Fruit fly (Drosophila melanogaster) whole organism, pupa: Measurements from ENCODE around the gene Teh3.
A peak's percentile ranks its signal among the peaks of the same experiment; 100 is the strongest.

ENCODE experiments used
- CG10348 ChIP-seq: fragments of 200-800 bp; sonication (Bioruptor generic); IDR thresholded peaks from 2 replicates; pipeline ENCODE4 v1.3.6; 2022; ENCODE audit warnings: missing biosample characterization, missing genetic modification characterization
- CG12605 ChIP-seq: fragments of 200-800 bp; sonication (Bioruptor generic); IDR thresholded peaks from 2 replicates; pipeline ENCODE4 v1.3.6; 2022; ENCODE audit warnings: missing biosample characterization, missing genetic modification characterization
- CG13204 ChIP-seq: fragments of 200-800 bp; sonication (Bioruptor generic); optimal IDR thresholded peaks from 2 replicates; lab custom pipeline; 2018; ENCODE audit warnings: missing biosample characterization, mild to moderate bottlenecking, missing genetic modification characterization, moderate library complexity
- CG14655 ChIP-seq: fragments of 200-800 bp; sonication (Bioruptor generic); optimal IDR thresholded peaks from 3 replicates; lab custom pipeline; 2017; ENCODE audit warnings: mild to moderate bottlenecking, missing biosample characterization, missing genetic modification reagents, missing genetic modification characterization
- CG15710 ChIP-seq: fragments of 200-800 bp; sonication (Bioruptor generic); optimal IDR thresholded peaks from 2 replicates; lab custom pipeline; 2018; ENCODE audit warnings: missing biosample characterization, mild to moderate bottlenecking, missing genetic modification characterization, moderate library complexity
- CG17806 ChIP-seq: fragments of 200-800 bp; sonication (Bioruptor generic); optimal IDR thresholded peaks from 2 replicates; lab custom pipeline; 2018; ENCODE audit warnings: missing biosample characterization, mild to moderate bottlenecking, missing genetic modification characterization, moderate library complexity
- CG32121 ChIP-seq: fragments of 200-800 bp; sonication (Bioruptor generic); IDR thresholded peaks from 2 replicates; pipeline ENCODE4 v1.3.6; 2022; ENCODE audit warnings: missing biosample characterization, missing genetic modification characterization
- CG34367 ChIP-seq: fragments of 200-800 bp; sonication (Bioruptor generic); optimal IDR thresholded peaks from 2 replicates; lab custom pipeline; 2018; ENCODE audit warnings: missing biosample characterization, mild to moderate bottlenecking, missing genetic modification characterization
- CG4496 ChIP-seq: fragments of 200-800 bp; sonication (Bioruptor generic); IDR thresholded peaks from 3 replicates; pipeline ENCODE4 v1.3.6; 2022; ENCODE audit warnings: missing biosample characterization, missing genetic modification characterization
- CG8159 ChIP-seq: fragments of 200-800 bp; sonication (Bioruptor generic); optimal IDR thresholded peaks from 3 replicates; lab custom pipeline; 2018; ENCODE audit warnings: missing biosample characterization, mild to moderate bottlenecking, missing genetic modification characterization, moderate library complexity
- CG8301 ChIP-seq: fragments of 200-800 bp; sonication (Bioruptor generic); optimal IDR thresholded peaks from 2 replicates; lab custom pipeline; 2018; ENCODE audit warnings: missing biosample characterization, mild to moderate bottlenecking, missing genetic modification characterization
- CG9948 ChIP-seq: fragments of 200-800 bp; sonication (Bioruptor generic); optimal IDR thresholded peaks from 2 replicates; lab custom pipeline; 2018; ENCODE audit warnings: missing biosample characterization, mild to moderate bottlenecking, missing genetic modification characterization, moderate library complexity
- D1 ChIP-seq: fragments of 200-800 bp; sonication (Bioruptor generic); optimal IDR thresholded peaks from 2 replicates; lab custom pipeline; 2018; ENCODE audit warnings: missing biosample characterization, mild to moderate bottlenecking, missing genetic modification characterization, moderate library complexity
- EcR ChIP-seq: fragments of 200-800 bp; sonication (Bioruptor generic); optimal IDR thresholded peaks from 3 replicates; lab custom pipeline; 2019; ENCODE audit warnings: missing biosample characterization, missing genetic modification characterization, mild to moderate bottlenecking, moderate library complexity, missing genetic modification reagents
- Ets98B ChIP-seq: fragments of 200-800 bp; sonication (Bioruptor generic); IDR thresholded peaks from 2 replicates; pipeline ENCODE4 v1.3.6; 2022; ENCODE audit warnings: missing biosample characterization, missing genetic modification characterization
- Pif1A ChIP-seq: fragments of 200-800 bp; sonication (Bioruptor generic); optimal IDR thresholded peaks from 3 replicates; lab custom pipeline; 2016; ENCODE audit warnings: missing biosample characterization, missing genetic modification characterization
- Pif1B ChIP-seq: fragments of 200-800 bp; sonication (Bioruptor generic); optimal IDR thresholded peaks from 3 replicates; lab custom pipeline; 2016; ENCODE audit warnings: missing biosample characterization, missing genetic modification characterization
- Snoo ChIP-seq: fragments of 200-800 bp; sonication (Bioruptor generic); optimal IDR thresholded peaks from 3 replicates; lab custom pipeline; 2017; ENCODE audit warnings: missing biosample characterization, mild to moderate bottlenecking, missing genetic modification characterization, inconsistent platforms
- fd96Ca ChIP-seq: fragments of 200-800 bp; sonication (Bioruptor generic); IDR thresholded peaks from 3 replicates; pipeline ENCODE4 v1.3.6; 2022; ENCODE audit warnings: missing biosample characterization, missing genetic modification characterization
- gl ChIP-seq: fragments of 200-800 bp; sonication (Bioruptor generic); optimal IDR thresholded peaks from 2 replicates; lab custom pipeline; 2018; ENCODE audit warnings: missing biosample characterization, mild to moderate bottlenecking, missing genetic modification characterization
- rn ChIP-seq: fragments of 200-800 bp; sonication (Bioruptor generic); IDR thresholded peaks from 2 replicates; pipeline ENCODE4 v1.3.6; 2022; ENCODE audit warnings: missing biosample characterization, missing genetic modification characterization

The Teh3 gene

DNA sequence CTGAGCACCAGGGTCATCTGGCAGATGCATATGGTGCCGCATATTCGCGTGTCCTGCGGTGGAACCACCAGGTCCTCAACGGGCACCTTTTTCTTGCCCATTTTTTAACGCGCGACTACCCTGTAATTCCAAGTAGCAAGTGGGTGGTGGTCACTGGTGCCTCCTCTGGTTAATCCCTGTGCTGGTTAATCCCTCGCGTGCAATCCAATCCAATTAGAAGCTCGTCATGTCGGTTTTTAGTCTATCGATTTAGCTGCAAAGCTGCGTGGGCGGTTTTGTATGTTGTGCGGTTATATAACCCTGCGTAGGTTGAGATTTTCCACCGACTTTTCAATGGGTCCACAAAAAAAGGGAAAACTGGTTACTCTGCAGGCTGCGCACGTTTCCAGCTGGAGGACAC lies at the start of gene Teh3:
Gene Teh3 (minus strand): TSS at position 101 of the 400 bp plus-strand sequence.
- TF ChIP-seq CG8159 (no peak), EcR (GFP tag; lab: Kevin White, UChicago) (no peak), CG14655 (no peak), rn (GFP tag; lab: Robert Waterston, UW) (no peak), CG17806 (no peak), CG32121 (no peak), CG9948 (no peak), CG34367 (tag; lab: Kevin White, UChicago) (no peak), CG13204 (no peak), D1 (tag; lab: Kevin White, UChicago) (no peak), Ets98B (GFP tag; lab: Robert Waterston, UW) (no peak)

DNA sequence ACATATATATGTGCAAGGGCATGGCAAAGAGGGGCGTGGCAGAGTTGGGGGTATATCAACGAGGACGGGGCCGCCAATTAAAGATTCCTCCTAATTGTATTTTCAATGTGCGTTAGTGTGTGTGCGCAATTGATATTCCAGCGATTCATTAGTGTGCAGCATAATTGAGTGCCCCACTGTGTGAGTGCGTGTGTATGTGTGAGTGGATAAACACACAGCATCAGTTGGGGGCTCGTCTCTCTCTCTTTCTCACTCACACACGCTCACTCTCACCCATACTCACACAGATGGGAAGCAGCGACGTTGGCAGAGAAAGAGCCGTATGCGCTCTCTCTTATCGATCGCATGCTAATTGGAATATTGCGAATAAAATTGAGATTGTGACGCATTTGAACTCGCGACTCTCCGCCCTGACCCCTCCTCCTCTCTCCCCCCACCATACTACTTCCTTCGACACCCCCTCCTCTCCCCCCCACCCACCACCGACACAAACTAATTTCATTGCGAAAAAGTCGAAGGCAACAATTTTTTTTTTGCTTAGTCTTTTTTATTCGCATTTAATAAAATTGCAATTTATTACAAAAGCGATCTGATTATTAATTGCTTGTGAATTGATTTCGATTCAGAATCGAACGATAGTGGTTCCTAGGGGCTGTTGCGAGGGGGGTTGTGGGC lies 49.3 kb upstream of the Teh3 start:
- TF ChIP-seq fd96Ca (GFP tag; lab: Robert Waterston, UW) (no peak), CG32121 (no peak), CG8159 (no peak), CG13204 (no peak), CG4496 (GFP tag; lab: Robert Waterston, UW) (no peak), rn (GFP tag; lab: Robert Waterston, UW) (no peak), CG34367 (tag; lab: Kevin White, UChicago) (no peak), gl (tag; lab: Kevin White, UChicago) (no peak), D1 (tag; lab: Kevin White, UChicago) (no peak), CG8301 (tag; lab: Kevin White, UChicago) (no peak), Pif1B (GFP tag; lab: Kevin White, UChicago) (no peak), Pif1A (GFP tag; lab: Kevin White, UChicago) (no peak), CG14655 (no peak), CG10348 (GFP tag; lab: Robert Waterston, UW) (no peak), Ets98B (GFP tag; lab: Robert Waterston, UW) (no peak), CG12605 (no peak), CG15710 (tag; lab: Kevin White, UChicago) (no peak)

DNA sequence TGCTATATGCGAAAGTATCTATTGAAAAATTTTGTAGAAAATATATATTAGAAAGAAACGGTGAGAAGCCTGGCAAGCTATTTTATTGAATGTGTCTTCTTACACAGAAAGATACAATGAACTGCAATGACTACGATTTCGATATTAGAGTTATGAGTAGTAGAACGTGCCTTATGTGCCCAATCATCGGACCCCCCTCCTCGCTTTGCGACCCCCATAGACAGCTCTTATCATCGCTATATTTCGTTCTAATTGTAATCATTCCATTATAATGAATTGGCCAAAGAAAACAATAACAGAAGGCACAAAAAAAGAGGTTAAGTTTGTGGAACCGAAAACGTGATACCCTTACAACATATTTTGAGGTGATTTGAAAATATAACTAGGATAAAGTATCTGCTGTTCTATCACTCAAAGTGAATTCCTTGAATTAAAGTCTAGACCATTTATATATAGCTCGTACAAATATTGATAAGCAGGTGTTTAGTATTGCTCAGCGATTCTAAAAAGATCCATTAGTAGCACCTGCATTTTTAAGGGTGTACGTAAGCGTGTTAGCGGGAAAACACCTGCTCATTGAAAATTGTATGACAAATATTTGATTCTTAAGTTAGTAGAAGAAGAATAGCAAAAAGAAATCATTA lies 48.4 kb upstream of the Teh3 start:
- peak; percentile 5 for TF ChIP-seq CG14655
- no peak for TF ChIP-seq Pif1B (GFP tag; lab: Kevin White, UChicago)

DNA sequence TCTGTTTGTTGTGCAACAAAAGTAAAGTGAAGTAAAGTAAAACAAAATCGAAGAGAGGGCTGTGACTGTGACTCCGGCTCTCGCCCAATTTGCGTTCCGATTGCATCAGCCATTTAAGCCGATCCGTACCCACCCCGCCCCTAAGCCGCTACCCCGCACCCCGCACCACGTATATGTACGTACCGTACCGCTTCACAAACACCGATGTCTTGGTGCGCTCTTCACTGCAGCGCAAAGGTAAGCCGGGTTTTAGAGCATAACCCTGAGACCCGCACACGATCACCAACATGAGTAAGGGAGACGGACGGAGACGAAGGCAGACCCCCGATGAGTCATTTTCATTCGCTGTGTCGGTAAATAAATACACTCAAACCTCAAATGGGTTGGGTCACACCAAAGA lies 47.8 kb upstream of the Teh3 start:
- no peak for TF ChIP-seq CG34367 (tag; lab: Kevin White, UChicago)
- TF ChIP-seq CG17806, result no peak
- TF ChIP-seq EcR (GFP tag; lab: Kevin White, UChicago), result no peak
- TF ChIP-seq Pif1B (GFP tag; lab: Kevin White, UChicago), result no peak
- TF ChIP-seq CG15710 (tag; lab: Kevin White, UChicago), result no peak
- TF ChIP-seq CG8159, result no peak
- no peak for TF ChIP-seq CG14655
- TF ChIP-seq CG10348 (GFP tag; lab: Robert Waterston, UW), result no peak
- TF ChIP-seq gl (tag; lab: Kevin White, UChicago), result no peak
- TF ChIP-seq D1 (tag; lab: Kevin White, UChicago), result no peak
- no peak for TF ChIP-seq CG13204

DNA sequence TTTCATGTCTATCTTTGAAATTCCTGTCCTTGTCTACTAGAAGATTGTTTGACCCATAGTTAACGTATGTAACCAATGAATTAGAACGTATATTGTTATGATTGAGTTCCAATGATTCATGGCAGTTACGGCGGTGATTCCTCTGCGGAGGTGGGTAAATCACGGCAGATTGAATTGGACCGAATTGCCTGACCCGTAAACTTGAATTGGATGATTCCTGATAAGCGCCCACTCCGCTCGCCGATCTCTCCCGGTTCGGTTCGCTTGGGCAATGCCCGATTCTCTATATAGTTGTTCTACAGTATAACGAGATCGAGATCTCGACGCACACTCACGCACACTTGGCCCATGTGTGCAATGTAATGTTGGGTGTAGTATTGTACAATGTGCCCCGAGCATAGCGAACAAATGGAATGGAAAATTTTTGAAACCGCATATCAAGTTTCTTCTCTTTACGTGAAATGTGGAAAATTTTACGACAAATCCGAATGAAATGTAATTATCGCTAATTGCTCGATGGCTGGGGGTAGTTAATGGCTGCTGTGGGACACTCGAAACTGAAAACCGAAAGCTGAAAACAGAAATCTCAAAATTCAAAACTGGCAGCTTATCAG lies 47.0 kb upstream of the Teh3 start:
- no peak for TF ChIP-seq CG32121
- no peak for TF ChIP-seq CG4496 (GFP tag; lab: Robert Waterston, UW)
- peak; percentile 29 for TF ChIP-seq EcR (GFP tag; lab: Kevin White, UChicago)
- no peak for TF ChIP-seq CG13204
- TF ChIP-seq CG14655, result no peak
- TF ChIP-seq CG12605, result no peak

DNA sequence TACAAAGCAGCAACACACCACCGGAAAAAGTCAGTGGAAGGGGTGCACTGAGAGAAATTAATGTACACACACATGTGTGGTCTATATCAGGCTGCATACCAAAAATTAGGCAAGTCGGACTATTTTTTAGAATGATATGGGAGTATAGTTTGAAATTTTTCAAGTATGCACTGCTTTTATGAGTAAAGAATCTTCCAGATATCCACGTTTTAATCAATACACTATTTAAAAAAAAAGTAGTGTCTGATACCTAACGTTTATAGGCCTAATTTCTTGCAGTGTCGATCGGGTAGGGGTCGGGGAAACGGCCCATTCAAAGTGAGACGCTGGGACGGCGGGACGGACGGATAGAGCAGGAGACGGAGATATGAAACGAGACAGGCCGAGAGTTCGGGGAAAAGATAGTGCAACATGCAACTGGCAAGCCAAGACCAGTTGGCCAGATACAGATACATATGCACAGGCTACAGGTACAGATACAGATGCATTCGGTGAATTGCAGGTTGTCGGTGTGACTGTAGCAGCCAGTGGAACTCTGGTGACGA lies 46.0 kb upstream of the Teh3 start:
- peak; percentile 42; the same call in 1 of the 2 replicates for TF ChIP-seq rn (GFP tag; lab: Robert Waterston, UW)
- peak; percentile 89 for TF ChIP-seq Pif1B (GFP tag; lab: Kevin White, UChicago)
- peak; percentile 79 for TF ChIP-seq Ets98B (GFP tag; lab: Robert Waterston, UW)
- peak; percentile 95 for TF ChIP-seq CG14655
- peak; percentile 85 for TF ChIP-seq gl (tag; lab: Kevin White, UChicago)
- peak; percentile 19 for TF ChIP-seq EcR (GFP tag; lab: Kevin White, UChicago)
- peak; percentile 74 for TF ChIP-seq CG13204
- TF ChIP-seq D1 (tag; lab: Kevin White, UChicago), result peak; percentile 88
- TF ChIP-seq CG10348 (GFP tag; lab: Robert Waterston, UW), result peak; percentile 70
- TF ChIP-seq CG12605, result peak; percentile 82
- TF ChIP-seq CG9948, result peak; percentile 94
- TF ChIP-seq CG4496 (GFP tag; lab: Robert Waterston, UW), result peak; percentile 88
- TF ChIP-seq fd96Ca (GFP tag; lab: Robert Waterston, UW), result peak; percentile 89
- peak; percentile 91 for TF ChIP-seq CG34367 (tag; lab: Kevin White, UChicago)
- TF ChIP-seq CG17806, result peak; percentile 92
- TF ChIP-seq CG8159, result peak; percentile 96
- peak; percentile 95 for TF ChIP-seq Pif1A (GFP tag; lab: Kevin White, UChicago)
- peak; percentile 92 for TF ChIP-seq CG32121
- peak; percentile 95 for TF ChIP-seq CG8301 (tag; lab: Kevin White, UChicago)
- TF ChIP-seq Snoo (tag; lab: Kevin White, UChicago), result peak; percentile 41
- TF ChIP-seq CG15710 (tag; lab: Kevin White, UChicago), result peak; percentile 94
- TF ChIP-seq, all 21 proteins: peak for 21
